Fruit fly (Drosophila melanogaster): ENCODE data around the gene Arp6.

dm6 chrX:15772663-15773062 lies 35.7 kb upstream of the Arp6 start, which contains the start of gene CG43672:
- TF ChIP-seq CG8478 (optimal IDR thresholded peaks at IDR 0.05) (no peak), CTCF (optimal IDR thresholded peaks at IDR 0.05) (no peak)

Data from S2 (cell line).